Fruit fly (Drosophila melanogaster) whole organism, embryonic: ENCODE results near the gene rols.
A peak's percentile ranks its signal among the peaks of the same experiment; 100 is the strongest.

Source experiments
- BtbVII ChIP-seq: fragments of 200-800 bp; sonication (Bioruptor generic); optimal IDR thresholded peaks from 3 replicates; lab custom pipeline; 2017; ENCODE audit warnings: missing biosample characterization, mild to moderate bottlenecking, missing genetic modification characterization
- C15 ChIP-seq: fragments of 200-800 bp; sonication (Bioruptor generic); IDR thresholded peaks from 3 replicates; pipeline ENCODE4 v1.3.6; 2022; ENCODE audit warnings: missing biosample characterization, missing genetic modification characterization
- CG10147 ChIP-seq: fragments of 200-800 bp; sonication (Bioruptor generic); optimal IDR thresholded peaks from 2 replicates; lab custom pipeline; 2019; ENCODE audit warnings: missing biosample characterization, mild to moderate bottlenecking, missing genetic modification characterization, moderate library complexity
- CG14860 ChIP-seq: fragments of 200-800 bp; sonication (Bioruptor generic); IDR thresholded peaks from 3 replicates; pipeline ENCODE4 v1.3.6; 2022; ENCODE audit warnings: missing biosample characterization, missing genetic modification characterization; ENCODE audit not compliant: partially characterized antibody
- CG15479 ChIP-seq: fragments of 200-800 bp; sonication (Bioruptor generic); optimal IDR thresholded peaks from 3 replicates; lab custom pipeline; 2019; ENCODE audit warnings: missing biosample characterization, mild to moderate bottlenecking, missing genetic modification characterization, moderate library complexity
- CG17829 ChIP-seq: fragments of 200-800 bp; optimal IDR thresholded peaks from 2 replicates; lab custom pipeline; 2019; ENCODE audit warnings: missing biosample characterization, mild to moderate bottlenecking, missing genetic modification characterization, moderate library complexity
- CG1792 ChIP-seq: fragments of 200-800 bp; sonication (Bioruptor generic); optimal IDR thresholded peaks from 2 replicates; lab custom pipeline; 2016; ENCODE audit warnings: missing biosample characterization, missing genetic modification characterization
- CG18262 ChIP-seq: fragments of 200-800 bp; optimal IDR thresholded peaks from 3 replicates; lab custom pipeline; 2019; ENCODE audit warnings: missing biosample characterization, mild to moderate bottlenecking, missing genetic modification characterization, moderate library complexity
- CG2202 ChIP-seq: fragments of 200-800 bp; sonication (Bioruptor generic); optimal IDR thresholded peaks from 2 replicates; lab custom pipeline; 2018; ENCODE audit warnings: missing biosample characterization, mild to moderate bottlenecking, missing genetic modification characterization
- CG2875 ChIP-seq: fragments of 200-800 bp; sonication (Bioruptor generic); optimal IDR thresholded peaks from 2 replicates; lab custom pipeline; 2017; ENCODE audit warnings: missing biosample characterization, mild to moderate bottlenecking, missing genetic modification characterization, missing genetic modification reagents
- CG30403 ChIP-seq: fragments of 200-800 bp; sonication (Bioruptor generic); optimal IDR thresholded peaks from 3 replicates; lab custom pipeline; 2016; ENCODE audit warnings: missing biosample characterization, missing genetic modification characterization
- CG3065 ChIP-seq: fragments of 200-800 bp; sonication (Bioruptor generic); optimal IDR thresholded peaks from 2 replicates; lab custom pipeline; 2016; ENCODE audit warnings: missing biosample characterization, missing genetic modification characterization
- CG6765 ChIP-seq: fragments of 200-800 bp; sonication (Bioruptor generic); optimal IDR thresholded peaks from 3 replicates; lab custom pipeline; 2017; ENCODE audit warnings: missing biosample characterization, mild to moderate bottlenecking, missing genetic modification characterization
- CG7271 ChIP-seq: fragments of 200-800 bp; sonication (Bioruptor generic); optimal IDR thresholded peaks from 2 replicates; lab custom pipeline; 2018; ENCODE audit warnings: missing biosample characterization, mild to moderate bottlenecking, missing genetic modification characterization, moderate library complexity
- CG9215 ChIP-seq: fragments of 200-800 bp; sonication (Bioruptor generic); IDR thresholded peaks from 2 replicates; pipeline ENCODE4 v1.3.6; 2022; ENCODE audit warnings: missing biosample characterization, missing genetic modification characterization
- Chrac-16 ChIP-seq: fragments of 200-800 bp; sonication (Bioruptor generic); optimal IDR thresholded peaks from 3 replicates; lab custom pipeline; 2016; ENCODE audit warnings: missing biosample characterization, missing genetic modification characterization
- Dek ChIP-seq: fragments of 200-800 bp; sonication (Bioruptor generic); optimal IDR thresholded peaks from 3 replicates; lab custom pipeline; 2019; ENCODE audit warnings: missing biosample characterization, mild to moderate bottlenecking, missing genetic modification characterization, moderate library complexity
- Ets97D ChIP-seq: fragments of 200-800 bp; sonication (Bioruptor generic); optimal IDR thresholded peaks from 3 replicates; lab custom pipeline; 2016; ENCODE audit warnings: missing biosample characterization, missing genetic modification characterization
- H2.0 ChIP-seq: fragments of 200-800 bp; sonication (Bioruptor generic); IDR thresholded peaks from 2 replicates; pipeline ENCODE4 v1.3.6; 2022; ENCODE audit warnings: missing biosample characterization, missing genetic modification characterization
- HLH3B ChIP-seq: fragments of 200-800 bp; sonication (Bioruptor generic); IDR thresholded peaks from 2 replicates; pipeline ENCODE4 v1.3.6; 2022; ENCODE audit warnings: missing biosample characterization, missing genetic modification characterization
- HmgD ChIP-seq: fragments of 200-800 bp; sonication (Bioruptor generic); optimal IDR thresholded peaks from 3 replicates; lab custom pipeline; 2016; ENCODE audit warnings: missing biosample characterization, missing genetic modification characterization
- Hsf ChIP-seq: fragments of 200-800 bp; sonication (Bioruptor generic); optimal IDR thresholded peaks from 3 replicates; lab custom pipeline; 2016; ENCODE audit warnings: missing biosample characterization, missing genetic modification characterization
- Lhr ChIP-seq: fragments of 200-800 bp; sonication (Bioruptor generic); optimal IDR thresholded peaks from 3 replicates; lab custom pipeline; 2017; ENCODE audit warnings: mild to moderate bottlenecking, missing biosample characterization, missing genetic modification reagents, missing genetic modification characterization
- Max ChIP-seq: fragments of 200-800 bp; sonication (Bioruptor generic); optimal IDR thresholded peaks from 2 replicates; lab custom pipeline; 2016; ENCODE audit warnings: missing biosample characterization, mild to moderate bottlenecking, missing genetic modification characterization
- NK7.1 ChIP-seq: fragments of 200-800 bp; sonication (Bioruptor generic); optimal IDR thresholded peaks from 3 replicates; lab custom pipeline; 2016; ENCODE audit warnings: missing biosample characterization, missing genetic modification characterization
- Nf-YA ChIP-seq: fragments of 200-800 bp; sonication (Bioruptor generic); IDR thresholded peaks from 2 replicates; pipeline ENCODE4 v1.3.6; 2022; ENCODE audit warnings: missing biosample characterization, missing genetic modification characterization
- Ptx1 ChIP-seq: fragments of 200-800 bp; sonication (Bioruptor generic); IDR thresholded peaks from 2 replicates; pipeline ENCODE4 v1.3.6; 2022; ENCODE audit warnings: missing biosample characterization, missing genetic modification characterization
- Rx ChIP-seq: fragments of 200-800 bp; sonication (Bioruptor generic); IDR thresholded peaks from 2 replicates; pipeline ENCODE4 v1.3.6; 2022; ENCODE audit warnings: missing biosample characterization, missing genetic modification characterization
- Sox100B ChIP-seq: fragments of 200-800 bp; sonication (Bioruptor generic); optimal IDR thresholded peaks from 3 replicates; lab custom pipeline; 2018; ENCODE audit warnings: missing biosample characterization, mild to moderate bottlenecking, missing genetic modification characterization
- Taf1 ChIP-seq: fragments of 200-800 bp; sonication (Bioruptor generic); IDR thresholded peaks from 2 replicates; pipeline ENCODE4 v1.3.6; 2022; ENCODE audit warnings: missing biosample characterization, missing genetic modification characterization
- ab ChIP-seq: fragments of 200-800 bp; sonication (Bioruptor generic); optimal IDR thresholded peaks from 2 replicates; lab custom pipeline; 2016; ENCODE audit warnings: missing biosample characterization, missing genetic modification characterization
- ara ChIP-seq: fragments of 200-800 bp; sonication (Bioruptor generic); IDR thresholded peaks from 2 replicates; pipeline ENCODE4 v1.3.6; 2022; ENCODE audit warnings: missing biosample characterization, missing genetic modification characterization
- bab2 ChIP-seq: fragments of 200-800 bp; sonication (Bioruptor generic); optimal IDR thresholded peaks from 2 replicates; lab custom pipeline; 2016; ENCODE audit warnings: missing biosample characterization, missing genetic modification characterization
- cg ChIP-seq: fragments of 200-800 bp; sonication (Bioruptor generic); optimal IDR thresholded peaks from 3 replicates; lab custom pipeline; 2019; ENCODE audit warnings: missing biosample characterization, mild to moderate bottlenecking, missing genetic modification characterization, moderate library complexity
- dmrt11E ChIP-seq: fragments of 200-800 bp; sonication (Bioruptor generic); optimal IDR thresholded peaks from 3 replicates; lab custom pipeline; 2018; ENCODE audit warnings: missing biosample characterization, mild to moderate bottlenecking, missing genetic modification characterization, moderate library complexity
- esg ChIP-seq: fragments of 200-800 bp; sonication (Bioruptor generic); conservative IDR thresholded peaks from 2 replicates; pipeline ENCODE4 v1.3.6; 2022; ENCODE audit warnings: missing biosample characterization, missing genetic modification characterization
- fd3F ChIP-seq: fragments of 200-800 bp; sonication (Bioruptor generic); optimal IDR thresholded peaks from 2 replicates; lab custom pipeline; 2018; ENCODE audit warnings: missing biosample characterization, mild to moderate bottlenecking, missing genetic modification characterization, moderate library complexity
- fru ChIP-seq: fragments of >200 bp; optimal IDR thresholded peaks from 2 replicates; lab custom pipeline; 2017
- gcm ChIP-seq: fragments of 200-800 bp; sonication (Bioruptor generic); optimal IDR thresholded peaks from 2 replicates; lab custom pipeline; 2019; ENCODE audit warnings: missing biosample characterization, mild to moderate bottlenecking, missing genetic modification characterization, moderate library complexity
- gsb ChIP-seq: fragments of 200-800 bp; sonication (Bioruptor generic); IDR thresholded peaks from 2 replicates; pipeline ENCODE4 v1.3.6; 2022; ENCODE audit warnings: missing biosample characterization, missing genetic modification characterization
- gt ChIP-seq: fragments of 200-800 bp; sonication (Bioruptor generic); IDR thresholded peaks from 2 replicates; pipeline ENCODE4 v1.3.6; 2022; ENCODE audit warnings: missing biosample characterization, missing genetic modification characterization
- hb ChIP-seq: fragments of 200-800 bp; sonication (Bioruptor generic); IDR thresholded peaks from 3 replicates; pipeline ENCODE4 v1.3.6; 2022; ENCODE audit warnings: missing biosample characterization, missing genetic modification characterization; ENCODE audit not compliant: partially characterized antibody
- schlank ChIP-seq: fragments of 200-800 bp; sonication (Bioruptor generic); optimal IDR thresholded peaks from 2 replicates; lab custom pipeline; 2018; ENCODE audit warnings: missing biosample characterization, mild to moderate bottlenecking, missing genetic modification characterization
- seq ChIP-seq: fragments of 200-800 bp; sonication (Bioruptor generic); IDR thresholded peaks from 2 replicates; pipeline ENCODE4 v1.3.6; 2022; ENCODE audit warnings: missing biosample characterization, missing genetic modification characterization
- ssp ChIP-seq: fragments of 200-800 bp; sonication (Bioruptor generic); IDR thresholded peaks from 2 replicates; pipeline ENCODE4 v1.3.6; 2022; ENCODE audit warnings: missing biosample characterization, missing genetic modification characterization
- stc ChIP-seq: fragments of 200-800 bp; sonication (Bioruptor generic); IDR thresholded peaks from 2 replicates; pipeline ENCODE4 v1.3.6; 2022; ENCODE audit warnings: missing biosample characterization, missing genetic modification characterization
- tio ChIP-seq: fragments of 200-800 bp; sonication (Bioruptor generic); optimal IDR thresholded peaks from 2 replicates; lab custom pipeline; 2017; ENCODE audit warnings: missing biosample characterization, missing genetic modification characterization, inconsistent platforms
- tll ChIP-seq, 2 experiments: fragments of 200-800 bp in 1 of 2; fragments of >200 bp in 1 of 2; sonication (Bioruptor generic) in 1 of 2; optimal IDR thresholded peaks; 2 replicates each; lab custom pipeline; 2017 to 2019; ENCODE audit warnings: missing biosample characterization in 2 of 2, missing genetic modification characterization in 2 of 2, mild to moderate bottlenecking in 1 of 2, moderate library complexity in 1 of 2
- z ChIP-seq: fragments of 200-800 bp; sonication (Bioruptor generic); IDR thresholded peaks from 3 replicates; pipeline ENCODE4 v1.3.6; 2022; ENCODE audit warnings: missing biosample characterization, missing genetic modification characterization

Gene rols

dm6 chr3L:12111081-12111958, 46.7 kb upstream of the rols start (continued):
- no peak for TF ChIP-seq Nf-YA
- no peak for TF ChIP-seq schlank
- peak; percentile 69 for TF ChIP-seq CG10147 (GFP tag; lab: Kevin White, UChicago)
- peak; percentile 54 for TF ChIP-seq bab2 (GFP tag; lab: Kevin White, UChicago)
- TF ChIP-seq tll (GFP tag; optimal IDR thresholded peaks at IDR 0.05; lab: Kevin White, UChicago): no peak
- TF ChIP-seq CG17829 (tag; lab: Kevin White, UChicago): peak; percentile 96
- peak; percentile 88; the same call in 1 of the 2 replicates for TF ChIP-seq ssp
- TF ChIP-seq Lhr: peak; percentile 11
- peak; percentile 81 for TF ChIP-seq fd3F (GFP tag; lab: Kevin White, UChicago)
- TF ChIP-seq HLH3B (GFP tag; lab: Robert Waterston, UW): peak; percentile 72; the same call in 1 of the 2 replicates
- TF ChIP-seq CG2202 (tag; lab: Kevin White, UChicago): peak; percentile 89
- no peak for TF ChIP-seq Rx (GFP tag; lab: Robert Waterston, UW)
- TF ChIP-seq NK7.1: no peak
- no peak for TF ChIP-seq z (GFP tag; lab: Robert Waterston, UW)
- TF ChIP-seq Chrac-16 (GFP tag; lab: Kevin White, UChicago): peak; percentile 78
- no peak for TF ChIP-seq gt (GFP tag; lab: Robert Waterston, UW)
- peak; percentile 27; the same call in 1 of the 2 replicates for TF ChIP-seq ara (GFP tag; lab: Robert Waterston, UW)
- TF ChIP-seq CG30403 (GFP tag; lab: Kevin White, UChicago): peak; percentile 62
- no peak for TF ChIP-seq fru
- TF ChIP-seq Sox100B (GFP tag; lab: Kevin White, UChicago): peak; percentile 90
- peak; percentile 98 for TF ChIP-seq CG18262 (tag; lab: Kevin White, UChicago)
- TF ChIP-seq Hsf (GFP tag; lab: Kevin White, UChicago): peak; percentile 49
- peak; percentile 53; the same call in 1 of the 2 replicates for TF ChIP-seq H2.0
- peak; percentile 73 for TF ChIP-seq BtbVII (GFP tag; lab: Kevin White, UChicago)
- TF ChIP-seq esg (GFP tag; lab: Robert Waterston, UW): peak; percentile 74
- no peak for TF ChIP-seq C15 (GFP tag; lab: Robert Waterston, UW)
- TF ChIP-seq dmrt11E (tag; lab: Kevin White, UChicago): peak; percentile 97
- TF ChIP-seq Ptx1 (GFP tag; lab: Robert Waterston, UW): peak; percentile 80
- no peak for TF ChIP-seq CG14860
- TF ChIP-seq cg (GFP tag; lab: Kevin White, UChicago): peak; percentile 34
- TF ChIP-seq gcm (GFP tag; lab: Kevin White, UChicago): peak; percentile 88
- TF ChIP-seq ab (GFP tag; lab: Kevin White, UChicago): no peak
- TF ChIP-seq Dek: peak; percentile 66
- peak; percentile 64 for TF ChIP-seq CG2875 (GFP tag; lab: Kevin White, UChicago)
- TF ChIP-seq Ets97D (GFP tag; lab: Kevin White, UChicago): no peak
- peak; percentile 45 for TF ChIP-seq Max (GFP tag; lab: Kevin White, UChicago)
- peak; percentile 60 for TF ChIP-seq tio (GFP tag; lab: Kevin White, UChicago)
- no peak for TF ChIP-seq CG1792
- no peak for TF ChIP-seq CG9215 (GFP tag; lab: Robert Waterston, UW)
- no peak for TF ChIP-seq HmgD (GFP tag; lab: Kevin White, UChicago)
- TF ChIP-seq CG15479 (GFP tag; lab: Kevin White, UChicago): no peak
- peak; percentile 70 for TF ChIP-seq stc
- no peak for TF ChIP-seq seq (GFP tag; lab: Robert Waterston, UW)
- no peak for TF ChIP-seq Taf1 (GFP tag; lab: Robert Waterston, UW)
- TF ChIP-seq CG6765 (GFP tag; lab: Kevin White, UChicago): peak; percentile 24
- peak; percentile 84 for TF ChIP-seq CG7271 (tag; lab: Kevin White, UChicago)
- TF ChIP-seq gsb (GFP tag; lab: Robert Waterston, UW): no peak
- TF ChIP-seq CG3065 (GFP tag; lab: Kevin White, UChicago): peak; percentile 54
- no peak for TF ChIP-seq hb (GFP tag; lab: Robert Waterston, UW)
